Worm (Caenorhabditis elegans) whole organism, L3 larva: ENCODE measurements around the gene Y40C5A.4.

Experiments
- ama-1 ChIP-seq: fragments of 150-350 bp; optimal IDR thresholded peaks from 2 replicates; lab custom pipeline; 2018
- ceh-28 ChIP-seq: fragments of 150-350 bp; optimal IDR thresholded peaks from 2 replicates; lab custom pipeline; 2014; ENCODE audit warnings: missing biosample characterization, missing genetic modification reagents, missing genetic modification characterization
- ceh-82 ChIP-seq: fragments of 150-350 bp; optimal IDR thresholded peaks from 2 replicates; lab custom pipeline; 2014; ENCODE audit warnings: missing biosample characterization, missing genetic modification characterization
- ceh-9 ChIP-seq: sonication (generic microtip); optimal IDR thresholded peaks from 2 replicates; lab custom pipeline; 2018; ENCODE audit warnings: missing biosample characterization, missing genetic modification characterization
- egl-27 ChIP-seq: sonication (generic microtip); optimal IDR thresholded peaks from 4 replicates; lab custom pipeline; 2017; ENCODE audit warnings: missing biosample characterization, missing genetic modification reagents, missing genetic modification characterization
- eor-1 ChIP-seq, 2 experiments: fragments of 150-350 bp; optimal IDR thresholded peaks; 2 replicates each; lab custom pipeline; 2014 to 2018; ENCODE audit warnings: missing biosample characterization in 2 of 2, missing genetic modification characterization in 2 of 2
- fos-1 ChIP-seq: fragments of 150-350 bp; optimal IDR thresholded peaks from 2 replicates; lab custom pipeline; 2014; ENCODE audit warnings: missing biosample characterization, missing genetic modification characterization
- lin-15B ChIP-seq: fragments of 150-350 bp; optimal IDR thresholded peaks from 2 replicates; lab custom pipeline; 2014; ENCODE audit warnings: missing biosample characterization, missing genetic modification characterization
- nhr-11 ChIP-seq: fragments of 150-350 bp; optimal IDR thresholded peaks from 2 replicates; lab custom pipeline; 2014; ENCODE audit warnings: missing biosample characterization, missing genetic modification characterization
- nhr-43 ChIP-seq: sonication (generic microtip); optimal IDR thresholded peaks from 2 replicates; lab custom pipeline; 2016; ENCODE audit warnings: mild to moderate bottlenecking, missing genetic modification characterization, missing compliant biosample characterization; ENCODE audit not compliant: poor library complexity, severe bottlenecking
- nhr-77 ChIP-seq: fragments of 150-350 bp; optimal IDR thresholded peaks from 2 replicates; lab custom pipeline; 2014; ENCODE audit warnings: missing biosample characterization, missing genetic modification characterization
- pqm-1 ChIP-seq: fragments of 150-350 bp; optimal IDR thresholded peaks from 2 replicates; lab custom pipeline; 2017; ENCODE audit warnings: missing biosample characterization, missing genetic modification characterization, inconsistent platforms
- tbx-2 ChIP-seq: sonication (generic microtip); optimal IDR thresholded peaks from 2 replicates; lab custom pipeline; 2016; ENCODE audit warnings: mild to moderate bottlenecking, missing genetic modification characterization, missing compliant biosample characterization

ce11 chrIV:7381754-7382153 lies 16.8 kb upstream of the Y40C5A.4 start, which contains the start of gene ptp-8:
- TF ChIP-seq tbx-2 (tag; lab: Kevin White, UChicago) (no peak), egl-27 (tag; lab: Kevin White, UChicago) (no peak), fos-1 (tag; lab: Kevin White, UChicago) (no peak), nhr-43 (no peak), pqm-1 (tag; lab: Kevin White, UChicago) (no peak), ceh-9 (no peak), nhr-77 (tag; lab: Kevin White, UChicago) (no peak), nhr-11 (no peak), eor-1 (tag; optimal IDR thresholded peaks at IDR 0.05; lab: Kevin White, UChicago) (no peak), ama-1 (lab: Kevin White, UChicago) (no peak), ceh-82 (tag; lab: Kevin White, UChicago) (no peak), ceh-28 (tag; lab: Kevin White, UChicago) (no peak), lin-15B (tag; lab: Kevin White, UChicago) (no peak)
